Fruit fly (Drosophila melanogaster) whole organism, wandering third instar larva: Measurements from ENCODE around the gene slf.
A peak's percentile ranks its signal among the peaks of the same experiment; 100 is the strongest.

Experiments
- CG32264 ChIP-seq: fragments of 200-800 bp; sonication (Bioruptor generic); optimal IDR thresholded peaks from 2 replicates; lab custom pipeline; 2016; ENCODE audit warnings: missing biosample characterization, missing genetic modification characterization
- CG9705 ChIP-seq: fragments of 200-800 bp; sonication (Bioruptor generic); optimal IDR thresholded peaks from 2 replicates; lab custom pipeline; 2018; ENCODE audit warnings: missing biosample characterization, mild to moderate bottlenecking, missing genetic modification characterization
- CrebA ChIP-seq: fragments of 200-800 bp; sonication (Bioruptor generic); optimal IDR thresholded peaks from 2 replicates; lab custom pipeline; 2016; ENCODE audit warnings: missing biosample characterization, mild to moderate bottlenecking, missing genetic modification characterization, borderline replicate concordance
- Dfd ChIP-seq: fragments of >200 bp; optimal IDR thresholded peaks from 2 replicates; lab custom pipeline; 2017; ENCODE audit warnings: missing biosample characterization, missing genetic modification characterization
- Dif ChIP-seq: fragments of 200-275, 200-300 bp; sonication (Bioruptor generic); optimal IDR thresholded peaks from 2 replicates; lab custom pipeline; 2018; ENCODE audit warnings: missing biosample characterization, missing genetic modification characterization; ENCODE audit not compliant: partially characterized antibody
- GATAd ChIP-seq: sonication (Bioruptor generic); optimal IDR thresholded peaks from 2 replicates; lab custom pipeline; 2016; ENCODE audit warnings: missing biosample characterization, missing genetic modification characterization
- Hnf4 ChIP-seq: fragments of 200-800 bp; sonication (Bioruptor generic); optimal IDR thresholded peaks from 2 replicates; lab custom pipeline; 2016; ENCODE audit warnings: missing biosample characterization, mild to moderate bottlenecking, missing genetic modification characterization
- Hr83 ChIP-seq: fragments of 200-300 bp; sonication (Bioruptor generic); optimal IDR thresholded peaks from 2 replicates; lab custom pipeline; 2016; ENCODE audit warnings: missing biosample characterization, mild to moderate bottlenecking, missing genetic modification characterization, moderate library complexity; ENCODE audit not compliant: poor library complexity, severe bottlenecking
- Jra ChIP-seq: sonication (Bioruptor generic); optimal IDR thresholded peaks from 2 replicates; lab custom pipeline; 2016; ENCODE audit warnings: missing biosample characterization, missing genetic modification characterization
- Mio ChIP-seq: sonication (Bioruptor generic); optimal IDR thresholded peaks from 2 replicates; lab custom pipeline; 2016; ENCODE audit warnings: missing biosample characterization, missing genetic modification characterization
- Myc ChIP-seq: fragments of >200 bp; optimal IDR thresholded peaks from 2 replicates; lab custom pipeline; 2017
- N ChIP-seq: fragments of >200 bp; optimal IDR thresholded peaks from 2 replicates; lab custom pipeline; 2018; ENCODE audit warnings: missing biosample characterization, missing external identifiers, missing genetic modification characterization
- OdsH ChIP-seq: fragments of 200-800 bp; sonication (Bioruptor generic); optimal IDR thresholded peaks from 2 replicates; lab custom pipeline; 2016; ENCODE audit warnings: missing biosample characterization, mild to moderate bottlenecking, missing genetic modification characterization
- Rel ChIP-seq, 2 experiments: fragments of 200-800 bp; sonication (Bioruptor generic) in 1 of 2; optimal IDR thresholded peaks; 2 replicates in 1 of 2; 3 replicates in 1 of 2; lab custom pipeline; 2016 to 2019; ENCODE audit warnings: mild to moderate bottlenecking in 2 of 2, missing biosample characterization in 2 of 2, missing genetic modification characterization in 2 of 2, moderate library complexity in 1 of 2
- Sp1 ChIP-seq: fragments of 200-800 bp; sonication (Bioruptor generic); optimal IDR thresholded peaks from 3 replicates; lab custom pipeline; 2019; ENCODE audit warnings: missing biosample characterization, mild to moderate bottlenecking, missing genetic modification characterization, moderate library complexity
- Vsx2 ChIP-seq: fragments of 200-300, 225-300 bp; sonication (Bioruptor generic); optimal IDR thresholded peaks from 2 replicates; lab custom pipeline; 2018; ENCODE audit warnings: missing biosample characterization, missing genetic modification characterization; ENCODE audit not compliant: partially characterized antibody
- br ChIP-seq: fragments of 200-800 bp; sonication (Bioruptor generic); optimal IDR thresholded peaks from 2 replicates; lab custom pipeline; 2016; ENCODE audit warnings: missing biosample characterization, missing genetic modification characterization
- dl ChIP-seq, 2 experiments: fragments of 175-275, 200-275 bp in 1 of 2; fragments of 200-275 bp in 1 of 2; sonication (Bioruptor generic); optimal IDR thresholded peaks; lab custom pipeline; 2018; ENCODE audit warnings: mild to moderate bottlenecking in 2 of 2, missing biosample characterization in 2 of 2, missing genetic modification characterization in 2 of 2, moderate library complexity in 2 of 2; ENCODE audit not compliant: partially characterized antibody in 2 of 2, insufficient read depth in 1 of 2
- dmrt93B ChIP-seq: fragments of 200-800 bp; sonication (Bioruptor generic); optimal IDR thresholded peaks from 2 replicates; lab custom pipeline; 2018; ENCODE audit warnings: missing biosample characterization, mild to moderate bottlenecking, missing genetic modification characterization
- dsf ChIP-seq: sonication (Bioruptor generic); optimal IDR thresholded peaks from 2 replicates; lab custom pipeline; 2016; ENCODE audit warnings: missing biosample characterization, missing genetic modification characterization, borderline replicate concordance
- ey ChIP-seq: fragments of 200-800 bp; sonication (Bioruptor generic); optimal IDR thresholded peaks from 2 replicates; lab custom pipeline; 2016; ENCODE audit warnings: missing biosample characterization, missing genetic modification characterization
- foxo ChIP-seq, 2 experiments: fragments of 200-800 bp; sonication (Bioruptor generic); optimal IDR thresholded peaks; 2 replicates in 1 of 2; 3 replicates in 1 of 2; lab custom pipeline; 2016 to 2017; ENCODE audit warnings: missing biosample characterization in 2 of 2, missing genetic modification characterization in 2 of 2
- fru ChIP-seq: fragments of 200-800 bp; sonication (Bioruptor generic); optimal IDR thresholded peaks from 3 replicates; lab custom pipeline; 2016; ENCODE audit warnings: missing biosample characterization, mild to moderate bottlenecking, missing genetic modification characterization
- h ChIP-seq: fragments of 200-800 bp; sonication (Bioruptor generic); optimal IDR thresholded peaks from 3 replicates; lab custom pipeline; 2016; ENCODE audit warnings: missing biosample characterization, mild to moderate bottlenecking, missing genetic modification characterization
- pan ChIP-seq: fragments of >200 bp; optimal IDR thresholded peaks from 2 replicates; lab custom pipeline; 2017
- psq ChIP-seq: fragments of 200-800 bp; sonication (Bioruptor generic); optimal IDR thresholded peaks from 3 replicates; lab custom pipeline; 2017; ENCODE audit warnings: missing biosample characterization, mild to moderate bottlenecking, missing genetic modification characterization, moderate library complexity
- rgr ChIP-seq: fragments of 200-800 bp; sonication (Bioruptor generic); optimal IDR thresholded peaks from 3 replicates; lab custom pipeline; 2016; ENCODE audit warnings: missing biosample characterization, mild to moderate bottlenecking, missing genetic modification characterization
- sage ChIP-seq: fragments of 200-800 bp; sonication (Bioruptor generic); optimal IDR thresholded peaks from 2 replicates; lab custom pipeline; 2016; ENCODE audit warnings: missing biosample characterization, mild to moderate bottlenecking, missing genetic modification characterization
- tai ChIP-seq: sonication (Bioruptor generic); optimal IDR thresholded peaks from 2 replicates; lab custom pipeline; 2016; ENCODE audit warnings: missing biosample characterization, missing genetic modification characterization
- usp ChIP-seq: fragments of >200 bp; optimal IDR thresholded peaks from 2 replicates; lab custom pipeline; 2017; ENCODE audit warnings: missing biosample characterization, missing genetic modification characterization
- woc ChIP-seq: sonication (Bioruptor generic); optimal IDR thresholded peaks from 2 replicates; lab custom pipeline; 2016; ENCODE audit warnings: missing biosample characterization, mild to moderate bottlenecking, missing genetic modification characterization

slf gene

dm6 chr2L:4836193-4836592 lies 34.5 kb upstream of the slf start:
- TF ChIP-seq sage (no peak), rgr (GFP tag; lab: Kevin White, UChicago) (no peak)

- no peak for TF ChIP-seq foxo (GFP tag; optimal IDR thresholded peaks at IDR 0.05; lab: Kevin White, UChicago)
- no peak for TF ChIP-seq ey
- TF ChIP-seq usp (GFP tag; lab: Kevin White, UChicago) = no peak
Measured at dm6 chr2L:4835091-4835689, 33.5 kb upstream of the slf start, which contains the start of gene Ir25a. Gene Ir25a, minus strand, starts transcription at chr2L:4835300.

- TF ChIP-seq Vsx2 (GFP tag; lab: Kevin White, UChicago) (no peak), CrebA (no peak), N (GFP tag; lab: Kevin White, UChicago) (no peak), Dif (no peak), CG32264 (GFP tag; lab: Kevin White, UChicago) (no peak), dmrt93B (no peak), Myc (lab: Kevin White, UChicago) (no peak), Hnf4 (GFP tag; lab: Kevin White, UChicago) (no peak), Sp1 (no peak), Dfd (GFP tag; lab: Kevin White, UChicago) (no peak), usp (GFP tag; lab: Kevin White, UChicago) (no peak), dl (GFP tag; optimal IDR thresholded peaks at IDR 0.05; lab: Kevin White, UChicago; ENCODE audit: insufficient read depth in 1 of 2, partially characterized antibody in 2 of 2) (no peak), pan (lab: Kevin White, UChicago) (no peak), CG9705 (GFP tag; lab: Kevin White, UChicago) (no peak), ey (no peak), psq (GFP tag; lab: Kevin White, UChicago) (no peak)
Measured at dm6 chr2L:4830490-4830889, 28.8 kb upstream of the slf start, which contains the start of gene Fnta. Gene Fnta, minus strand, starts transcription at chr2L:4830693.

- TF ChIP-seq br (GFP tag; lab: Kevin White, UChicago) = peak; percentile 45
- TF ChIP-seq tai (GFP tag; lab: Kevin White, UChicago) = no peak
- TF ChIP-seq GATAd (GFP tag; lab: Kevin White, UChicago) = no peak
- TF ChIP-seq N (GFP tag; lab: Kevin White, UChicago) = no peak
- TF ChIP-seq Hr83 (GFP tag; lab: Kevin White, UChicago) = peak; percentile 83
- no peak for TF ChIP-seq CG32264 (GFP tag; lab: Kevin White, UChicago)
- TF ChIP-seq OdsH (GFP tag; lab: Kevin White, UChicago) = peak; percentile 18
- TF ChIP-seq usp (GFP tag; lab: Kevin White, UChicago) = no peak
- no peak for TF ChIP-seq fru (GFP tag; lab: Kevin White, UChicago)
- no peak for TF ChIP-seq woc (GFP tag; lab: Kevin White, UChicago)
- TF ChIP-seq foxo (GFP tag; optimal IDR thresholded peaks at IDR 0.05; lab: Kevin White, UChicago) = peak in 1 of 2 experiments; percentile 16
- no peak for TF ChIP-seq Mio
- no peak for TF ChIP-seq dsf (GFP tag; lab: Kevin White, UChicago)
- TF ChIP-seq h (GFP tag; lab: Kevin White, UChicago) = peak; percentile 49
- no peak for TF ChIP-seq Hnf4 (GFP tag; lab: Kevin White, UChicago)
Measured at dm6 chr2L:4829040-4829439, 27.3 kb upstream of the slf start.

- TF ChIP-seq dl (GFP tag; optimal IDR thresholded peaks at IDR 0.05; lab: Kevin White, UChicago; ENCODE audit: insufficient read depth in 1 of 2, partially characterized antibody in 2 of 2) = no peak
- TF ChIP-seq dmrt93B = no peak
- TF ChIP-seq CG9705 (GFP tag; lab: Kevin White, UChicago) = no peak
- TF ChIP-seq Jra (GFP tag; lab: Kevin White, UChicago) = no peak
- TF ChIP-seq foxo (GFP tag; optimal IDR thresholded peaks at IDR 0.05; lab: Kevin White, UChicago) = no peak
- no peak for TF ChIP-seq Vsx2 (GFP tag; lab: Kevin White, UChicago)
- TF ChIP-seq Dif = no peak
- TF ChIP-seq rgr (GFP tag; lab: Kevin White, UChicago) = no peak
- no peak for TF ChIP-seq CG32264 (GFP tag; lab: Kevin White, UChicago)
- TF ChIP-seq woc (GFP tag; lab: Kevin White, UChicago) = no peak
- TF ChIP-seq tai (GFP tag; lab: Kevin White, UChicago) = no peak
- no peak for TF ChIP-seq OdsH (GFP tag; lab: Kevin White, UChicago)
- no peak for TF ChIP-seq Hnf4 (GFP tag; lab: Kevin White, UChicago)
- no peak for TF ChIP-seq fru (GFP tag; lab: Kevin White, UChicago)
- no peak for TF ChIP-seq Sp1
- TF ChIP-seq GATAd (GFP tag; lab: Kevin White, UChicago) = no peak
- no peak for TF ChIP-seq pan (lab: Kevin White, UChicago)
- TF ChIP-seq Rel (GFP tag; optimal IDR thresholded peaks at IDR 0.05; lab: Kevin White, UChicago) = no peak
- no peak for TF ChIP-seq Rel (tag; optimal IDR thresholded peaks at IDR 0.05; lab: Kevin White, UChicago)
- no peak for TF ChIP-seq Dfd (GFP tag; lab: Kevin White, UChicago)
Measured at dm6 chr2L:4825695-4826094, 24.0 kb upstream of the slf start.
